Worm (Caenorhabditis elegans) whole organism, L2 larva: Measurements from ENCODE around the gene lin-39.

Experiments
- C34F6.9 ChIP-seq: fragments of 150-350 bp; optimal IDR thresholded peaks from 2 replicates; lab custom pipeline; 2014; ENCODE audit warnings: missing biosample characterization, missing genetic modification characterization
- F13H6.1 ChIP-seq: sonication (generic microtip); optimal IDR thresholded peaks from 2 replicates; lab custom pipeline; 2016; ENCODE audit warnings: missing genetic modification characterization, missing compliant biosample characterization
- R02D3.7 ChIP-seq: fragments of 150-350 bp; optimal IDR thresholded peaks from 2 replicates; lab custom pipeline; 2014; ENCODE audit warnings: missing biosample characterization, missing genetic modification characterization
- Y55F3AM.14 ChIP-seq: fragments of 200-800 bp; sonication (Bioruptor generic); optimal IDR thresholded peaks from 2 replicates; lab custom pipeline; 2018; ENCODE audit warnings: mild to moderate bottlenecking, missing genetic modification characterization, missing compliant biosample characterization
- ZK546.5 ChIP-seq: sonication (generic microtip); optimal IDR thresholded peaks from 2 replicates; lab custom pipeline; 2017; ENCODE audit warnings: missing biosample characterization, missing genetic modification characterization
- alr-1 ChIP-seq: fragments of 150-350 bp; optimal IDR thresholded peaks from 2 replicates; lab custom pipeline; 2014; ENCODE audit warnings: missing biosample characterization, missing genetic modification characterization
- blmp-1 ChIP-seq: sonication (generic microtip); optimal IDR thresholded peaks from 2 replicates; lab custom pipeline; 2017; ENCODE audit warnings: missing genetic modification characterization, mild to moderate bottlenecking, missing compliant biosample characterization, antibody characterized with exemption, moderate library complexity; ENCODE audit not compliant: insufficient read depth
- ceh-82 ChIP-seq: fragments of 150-350 bp; optimal IDR thresholded peaks from 2 replicates; lab custom pipeline; 2014; ENCODE audit warnings: missing biosample characterization, missing genetic modification characterization
- crh-2 ChIP-seq: sonication (generic microtip); optimal IDR thresholded peaks from 2 replicates; lab custom pipeline; 2017; ENCODE audit warnings: missing biosample characterization, missing genetic modification characterization
- egl-27 ChIP-seq: sonication (generic microtip); optimal IDR thresholded peaks from 3 replicates; lab custom pipeline; 2017; ENCODE audit warnings: missing biosample characterization, missing genetic modification reagents, missing genetic modification characterization
- elt-1 ChIP-seq: fragments of 150-350 bp; optimal IDR thresholded peaks from 2 replicates; lab custom pipeline; 2014; ENCODE audit warnings: missing biosample characterization, missing genetic modification characterization
- fos-1 ChIP-seq: fragments of 150-350 bp; optimal IDR thresholded peaks from 2 replicates; lab custom pipeline; 2014; ENCODE audit warnings: missing biosample characterization, missing genetic modification characterization
- gmeb-1 ChIP-seq: fragments of 150-350 bp; optimal IDR thresholded peaks from 2 replicates; lab custom pipeline; 2014; ENCODE audit warnings: missing biosample characterization, missing genetic modification characterization
- lin-11 ChIP-seq: fragments of 150-350 bp; sonication (generic microtip); optimal IDR thresholded peaks from 2 replicates; lab custom pipeline; 2014; ENCODE audit warnings: missing biosample characterization, missing genetic modification characterization, inconsistent platforms, mixed read lengths
- lin-13 ChIP-seq: fragments of 150-350 bp; optimal IDR thresholded peaks from 2 replicates; lab custom pipeline; 2014; ENCODE audit warnings: missing biosample characterization, missing genetic modification reagents, missing genetic modification characterization
- mab-5 ChIP-seq: fragments of 150-350 bp; optimal IDR thresholded peaks from 2 replicates; lab custom pipeline; 2014; ENCODE audit warnings: missing biosample characterization, missing genetic modification characterization
- mdl-1 ChIP-seq, 2 experiments: fragments of 150-350 bp in 1 of 2; sonication (generic microtip) in 1 of 2; optimal IDR thresholded peaks; 2 replicates each; lab custom pipeline; 2017; ENCODE audit warnings: missing biosample characterization in 2 of 2, missing genetic modification characterization in 2 of 2
- nhr-21 ChIP-seq: fragments of 150-350 bp; optimal IDR thresholded peaks from 2 replicates; lab custom pipeline; 2014; ENCODE audit warnings: missing biosample characterization, missing genetic modification characterization
- nhr-6 ChIP-seq: fragments of 150-350 bp; optimal IDR thresholded peaks from 2 replicates; lab custom pipeline; 2014; ENCODE audit warnings: missing biosample characterization, missing genetic modification characterization
- sem-4 ChIP-seq: fragments of 150-350 bp; optimal IDR thresholded peaks from 2 replicates; lab custom pipeline; 2014; ENCODE audit warnings: missing biosample characterization, missing genetic modification reagents, missing genetic modification characterization
- sma-9 ChIP-seq, 2 experiments: fragments of 150-350 bp in 1 of 2; sonication (generic microtip) in 1 of 2; optimal IDR thresholded peaks; 2 replicates each; lab custom pipeline; 2014 to 2016; ENCODE audit warnings: missing genetic modification characterization in 2 of 2, mild to moderate bottlenecking in 1 of 2, missing biosample characterization in 1 of 2, missing compliant biosample characterization in 1 of 2, missing genetic modification reagents in 1 of 2, moderate library complexity in 1 of 2
- snpc-4 ChIP-seq: fragments of 150-350 bp; optimal IDR thresholded peaks from 2 replicates; lab custom pipeline; 2014; ENCODE audit warnings: missing biosample characterization, missing genetic modification characterization
- unc-39 ChIP-seq: fragments of 150-350 bp; optimal IDR thresholded peaks from 2 replicates; lab custom pipeline; 2014; ENCODE audit warnings: missing biosample characterization, missing genetic modification characterization
- unc-55 ChIP-seq: fragments of 150-350 bp; sonication (generic microtip); optimal IDR thresholded peaks from 3 replicates; lab custom pipeline; 2014; ENCODE audit warnings: missing biosample characterization, missing genetic modification reagents, missing genetic modification characterization
- zag-1 ChIP-seq: fragments of 150-350 bp; optimal IDR thresholded peaks from 2 replicates; lab custom pipeline; 2014; ENCODE audit warnings: missing biosample characterization, missing genetic modification characterization
- ztf-1 ChIP-seq: fragments of 200-800 bp; sonication (Bioruptor generic); conservative IDR thresholded peaks from 2 replicates; pipeline ENCODE4 v1.3.6; 2022; ENCODE audit warnings: missing genetic modification characterization, missing compliant biosample characterization

The lin-39 gene

DNA sequence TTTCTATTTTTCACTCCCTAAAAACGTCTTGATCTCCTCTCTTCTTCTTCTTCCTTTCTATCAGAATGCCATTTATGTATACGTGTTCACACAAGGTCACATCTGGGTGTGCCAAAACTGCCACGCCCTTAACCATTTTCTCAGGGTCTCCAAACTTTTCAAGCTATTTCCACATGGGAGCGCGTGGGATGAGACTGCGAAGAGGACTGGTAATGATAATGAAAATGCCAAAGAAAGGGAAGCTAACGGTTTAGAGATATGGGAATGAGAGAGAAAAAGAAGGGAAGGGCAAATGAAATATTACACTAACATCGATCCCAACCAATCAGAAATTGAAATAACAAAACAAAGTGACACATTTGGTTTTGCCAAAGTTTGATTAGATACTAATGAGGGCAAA is 48.1 kb downstream of the lin-39 start (continued):
- TF ChIP-seq snpc-4 (tag; lab: Kevin White, UChicago) (no peak), zag-1 (tag; lab: Kevin White, UChicago) (no peak), mdl-1 (tag; optimal IDR thresholded peaks at IDR 0.05; lab: Kevin White, UChicago) (no peak), crh-2 (tag; lab: Kevin White, UChicago) (peak; percentile 57), nhr-6 (tag; lab: Kevin White, UChicago) (peak; percentile 60), C34F6.9 (tag; lab: Kevin White, UChicago) (no peak), elt-1 (tag; lab: Kevin White, UChicago) (no peak), blmp-1 (peak; percentile 86), nhr-21 (tag; lab: Kevin White, UChicago) (peak; percentile 47), gmeb-1 (tag; lab: Kevin White, UChicago) (no peak)
- TF ChIP-seq, all 48 proteins: peak for 10

ce11 chrIII:7484765-7485164 is 51.7 kb downstream of the lin-39 start:
- TF ChIP-seq lin-11 (tag; lab: Kevin White, UChicago) = no peak
- no peak for TF ChIP-seq F13H6.1
- no peak for TF ChIP-seq ZK546.5 (tag; lab: Kevin White, UChicago)
- TF ChIP-seq sem-4 = no peak
- TF ChIP-seq, all 48 proteins: peak for 0

ce11 chrIII:7478932-7479331 is 57.5 kb downstream of the lin-39 start:
- no peak for TF ChIP-seq blmp-1
- no peak for TF ChIP-seq snpc-4 (tag; lab: Kevin White, UChicago)
- TF ChIP-seq ztf-1 (GFP tag; lab: Robert Waterston, UW) = no peak
- TF ChIP-seq lin-13 (GFP tag; lab: Kevin White, UChicago) = no peak
- TF ChIP-seq egl-27 (tag; lab: Kevin White, UChicago) = no peak
- TF ChIP-seq fos-1 (tag; lab: Kevin White, UChicago) = peak; percentile 98
- no peak for TF ChIP-seq Y55F3AM.14 (GFP tag; lab: Kevin White, UChicago)
- TF ChIP-seq alr-1 = no peak
- no peak for TF ChIP-seq unc-55 (GFP tag; lab: Kevin White, UChicago)
- no peak for TF ChIP-seq unc-39 (tag; lab: Kevin White, UChicago)
- no peak for TF ChIP-seq R02D3.7 (tag; lab: Kevin White, UChicago)
- no peak for TF ChIP-seq sem-4
- no peak for TF ChIP-seq ceh-82 (tag; lab: Kevin White, UChicago)
- no peak for TF ChIP-seq ZK546.5 (tag; lab: Kevin White, UChicago)
- TF ChIP-seq gmeb-1 (tag; lab: Kevin White, UChicago) = peak; percentile 32
- TF ChIP-seq mab-5 (tag; lab: Kevin White, UChicago) = no peak
- TF ChIP-seq sma-9 (GFP tag; optimal IDR thresholded peaks at IDR 0.05; lab: Kevin White, UChicago) = no peak
- no peak for TF ChIP-seq sma-9 (tag; optimal IDR thresholded peaks at IDR 0.05; lab: Kevin White, UChicago)
